Worm (Caenorhabditis elegans): Measurements from ENCODE around the gene fipr-29.

DNA sequence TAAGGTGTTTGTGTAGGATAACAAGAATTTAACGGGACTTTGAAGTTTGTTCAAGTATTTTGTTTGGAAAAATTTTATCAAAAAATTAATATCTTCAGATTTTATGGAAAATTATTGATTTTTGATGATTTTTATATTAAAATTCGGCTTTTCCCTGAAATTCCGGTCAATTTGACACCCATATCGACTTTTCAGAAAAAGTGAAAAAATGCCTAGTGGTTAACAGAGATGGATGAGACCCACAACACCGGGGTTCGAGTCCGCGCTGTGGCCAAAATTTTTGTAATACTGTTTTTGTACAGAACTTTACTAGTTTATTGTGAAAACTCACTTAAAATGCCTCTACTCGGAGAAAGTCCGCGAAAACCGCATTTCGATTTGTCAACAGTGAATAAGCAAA lies 49.4 kb upstream of the fipr-29 start:
- TF ChIP-seq mdl-1 (tag; optimal IDR thresholded peaks at IDR 0.05) (no peak), ztf-4 (tag; optimal IDR thresholded peaks at IDR 0.05) (no peak), F13H6.1 (tag; optimal IDR thresholded peaks at IDR 0.05) (no peak), unc-62 (GFP tag; optimal IDR thresholded peaks at IDR 0.05) (no peak), ama-1 (optimal IDR thresholded peaks at IDR 0.05) (no peak), ZK546.5 (tag; optimal IDR thresholded peaks at IDR 0.05) (no peak), nhr-11 (tag; optimal IDR thresholded peaks at IDR 0.05) (no peak), R02D3.7 (tag; optimal IDR thresholded peaks at IDR 0.05) (no peak), elt-3 (tag; optimal IDR thresholded peaks at IDR 0.05) (no peak), dmd-4 (tag; optimal IDR thresholded peaks at IDR 0.05) (no peak), lin-13 (GFP tag; optimal IDR thresholded peaks at IDR 0.05) (no peak), gmeb-1 (tag; optimal IDR thresholded peaks at IDR 0.05) (no peak)

Data from whole organism, L2 larva.